Fruit fly (Drosophila melanogaster): ENCODE results near the gene CG43220.

The CG43220 gene

DNA sequence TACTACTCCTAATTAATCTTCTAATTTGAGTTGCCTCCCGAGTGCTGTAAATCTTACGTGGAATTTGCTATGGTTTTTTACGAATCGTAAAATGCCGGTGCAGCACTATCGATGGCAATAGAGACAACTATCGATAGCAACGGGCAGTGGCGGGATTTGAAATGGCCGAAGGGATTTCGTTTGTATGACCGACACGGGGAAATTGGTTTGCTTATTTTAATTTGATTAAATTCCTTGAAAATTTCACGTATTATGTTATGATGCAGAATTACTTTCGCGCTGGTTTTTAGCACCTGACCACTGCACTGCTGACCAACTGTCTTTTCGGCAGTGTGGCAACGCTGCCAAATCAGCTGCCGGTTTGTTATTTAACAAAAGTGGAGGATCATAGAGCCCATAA, 2.2 kb upstream of the CG43220 start, which contains the start of the genes GCS2beta and CG5131 (continued):
- peak; percentile 85 for TF ChIP-seq Oli (tag; optimal IDR thresholded peaks at IDR 0.05)
- TF ChIP-seq repo (GFP tag; optimal IDR thresholded peaks at IDR 0.05) = peak; percentile 89
- TF ChIP-seq croc (GFP tag; conservative IDR thresholded peaks at IDR 0.05) = peak; percentile 82
- peak; percentile 83 for TF ChIP-seq CG8765 (GFP tag; IDR thresholded peaks at IDR 0.05)
- peak in 1 of 3 experiments; percentile 84 for TF ChIP-seq lola (GFP tag; optimal IDR thresholded peaks at IDR 0.05)
- peak; percentile 79 for TF ChIP-seq CG13296 (GFP tag; optimal IDR thresholded peaks at IDR 0.05)
- TF ChIP-seq CG9817 (tag; optimal IDR thresholded peaks at IDR 0.05) = peak; percentile 96
- peak; percentile 95 for TF ChIP-seq lmd (GFP tag; IDR thresholded peaks at IDR 0.05)
- peak; percentile 98 for TF ChIP-seq mam (GFP tag; optimal IDR thresholded peaks at IDR 0.05)
- peak; percentile 94 for TF ChIP-seq Ada2b (GFP tag; IDR thresholded peaks at IDR 0.05)
- peak; percentile 89 for TF ChIP-seq cato (GFP tag; optimal IDR thresholded peaks at IDR 0.05; ENCODE audit: borderline replicate concordance)
- TF ChIP-seq Sry-β (GFP tag; optimal IDR thresholded peaks at IDR 0.05) = peak; percentile 23
- peak; percentile 91 for TF ChIP-seq hb (GFP tag; IDR thresholded peaks at IDR 0.05; ENCODE audit: partially characterized antibody)
- peak; percentile 81 for TF ChIP-seq CG12219 (GFP tag; optimal IDR thresholded peaks at IDR 0.05)
- peak; percentile 60 for TF ChIP-seq CG34376 (GFP tag; optimal IDR thresholded peaks at IDR 0.05)
- peak; percentile 67 for TF ChIP-seq Jarid2 (GFP tag; optimal IDR thresholded peaks at IDR 0.05)
- TF ChIP-seq Neu2 (GFP tag; optimal IDR thresholded peaks at IDR 0.05; ENCODE audit: borderline replicate concordance) = peak; percentile 78
- peak; percentile 72 for TF ChIP-seq CG8290 (GFP tag; optimal IDR thresholded peaks at IDR 0.05)
- TF ChIP-seq CG8290 (tag; optimal IDR thresholded peaks at IDR 0.05) = peak; percentile 35 to 97
- peak; percentile 87 for TF ChIP-seq CG7357 (GFP tag; IDR thresholded peaks at IDR 0.05)
- TF ChIP-seq cas (GFP tag; IDR thresholded peaks at IDR 0.05) = peak; percentile 87
- TF ChIP-seq CG18619 (GFP tag; optimal IDR thresholded peaks at IDR 0.05) = peak; percentile 88
- peak; percentile 94 for TF ChIP-seq Doc3 (GFP tag; IDR thresholded peaks at IDR 0.05; ENCODE audit: partially characterized antibody)
- TF ChIP-seq CG17385 (GFP tag; optimal IDR thresholded peaks at IDR 0.05) = peak; percentile 78
- TF ChIP-seq disco-r (GFP tag; optimal IDR thresholded peaks at IDR 0.05) = peak; percentile 88
- TF ChIP-seq CG17912 (GFP tag; optimal IDR thresholded peaks at IDR 0.05) = peak; percentile 49
- TF ChIP-seq sd (tag; optimal IDR thresholded peaks at IDR 0.05) = peak; percentile 92
- TF ChIP-seq PHDP (tag; optimal IDR thresholded peaks at IDR 0.05) = peak; percentile 92
- no peak for TF ChIP-seq CG17568 (GFP tag; optimal IDR thresholded peaks at IDR 0.05)
- TF ChIP-seq CG32767 (GFP tag; IDR thresholded peaks at IDR 0.05) = peak; percentile 85
- peak; percentile 94 for TF ChIP-seq knrl (GFP tag; IDR thresholded peaks at IDR 0.05; ENCODE audit: partially characterized antibody)
- TF ChIP-seq Trl (optimal IDR thresholded peaks at IDR 0.05) = no peak
- TF ChIP-seq Trl (GFP tag; optimal IDR thresholded peaks at IDR 0.05) = peak; percentile 98
- peak; percentile 95 to 96 for TF ChIP-seq chif (GFP tag; optimal IDR thresholded peaks at IDR 0.05)
- TF ChIP-seq onecut (GFP tag; IDR thresholded peaks at IDR 0.05) = no peak
- TF ChIP-seq CG17361 (GFP tag; IDR thresholded peaks at IDR 0.05) = peak; percentile 90
- TF ChIP-seq CG6813 (GFP tag; optimal IDR thresholded peaks at IDR 0.05) = peak; percentile 78
- TF ChIP-seq CG7839 (tag; optimal IDR thresholded peaks at IDR 0.05) = peak; percentile 89
- peak; percentile 90 to 95 for TF ChIP-seq Hr51 (GFP tag; optimal IDR thresholded peaks at IDR 0.05)
- TF ChIP-seq rib (GFP tag; IDR thresholded peaks at IDR 0.05) = peak; percentile 92
- TF ChIP-seq nom (GFP tag; optimal IDR thresholded peaks at IDR 0.05) = no peak
- no peak for TF ChIP-seq CG7745 (tag; optimal IDR thresholded peaks at IDR 0.05)
- peak; percentile 98 for TF ChIP-seq HLH54F (GFP tag; optimal IDR thresholded peaks at IDR 0.05)
- peak; percentile 86 for TF ChIP-seq zen (tag; optimal IDR thresholded peaks at IDR 0.05)
- peak; percentile 92 for TF ChIP-seq Xrp1 (GFP tag; IDR thresholded peaks at IDR 0.05)
- peak; percentile 80 for TF ChIP-seq ATbp (GFP tag; optimal IDR thresholded peaks at IDR 0.05)
- peak; percentile 73 for TF ChIP-seq MTF-1 (GFP tag; optimal IDR thresholded peaks at IDR 0.05; ENCODE audit: borderline replicate concordance)
- TF ChIP-seq CG12391 (tag; optimal IDR thresholded peaks at IDR 0.05) = peak; percentile 91
- peak; percentile 94 for TF ChIP-seq Rx (GFP tag; IDR thresholded peaks at IDR 0.05)
- peak; percentile 98 for TF ChIP-seq Sin3A (optimal IDR thresholded peaks at IDR 0.05)
